Worm (Caenorhabditis elegans) whole organism, young adult: ENCODE data around the gene abu-1.

Experiments
- F10E7.11 ChIP-seq: sonication (generic microtip); optimal IDR thresholded peaks from 2 replicates; lab custom pipeline; 2017; ENCODE audit warnings: mild to moderate bottlenecking, missing genetic modification characterization, moderate library complexity, missing compliant biosample characterization
- T26A5.8 ChIP-seq: sonication (generic microtip); optimal IDR thresholded peaks from 2 replicates; lab custom pipeline; 2016; ENCODE audit warnings: missing genetic modification characterization, missing compliant biosample characterization
- chd-7 ChIP-seq: sonication (generic microtip); optimal IDR thresholded peaks from 2 replicates; lab custom pipeline; 2016; ENCODE audit warnings: mild to moderate bottlenecking, missing genetic modification characterization, moderate library complexity, missing compliant biosample characterization
- madf-8 ChIP-seq: fragments of 200-800 bp; sonication (Bioruptor generic); conservative IDR thresholded peaks from 2 replicates; pipeline ENCODE4 v1.3.6; 2022; ENCODE audit warnings: missing genetic modification reagents, missing genetic modification characterization, missing compliant biosample characterization
- nhr-27 ChIP-seq: fragments of 200-800 bp; sonication (Bioruptor generic); optimal IDR thresholded peaks from 2 replicates; lab custom pipeline; 2018; ENCODE audit warnings: mild to moderate bottlenecking, missing genetic modification characterization, moderate library complexity, missing compliant biosample characterization
- somi-1 ChIP-seq: fragments of 200-800 bp; sonication (Bioruptor generic); optimal IDR thresholded peaks from 2 replicates; lab custom pipeline; 2018; ENCODE audit warnings: mild to moderate bottlenecking, missing genetic modification characterization, missing compliant biosample characterization
- ztf-18 ChIP-seq: sonication (generic microtip); optimal IDR thresholded peaks from 2 replicates; lab custom pipeline; 2016; ENCODE audit warnings: missing genotype, mild to moderate bottlenecking, missing genetic modification characterization, missing compliant biosample characterization

ce11 chrV:10423511-10423910, 41.9 kb upstream of the abu-1 start:
- TF ChIP-seq somi-1: no peak
- TF ChIP-seq F10E7.11 (tag; lab: Kevin White, UChicago): no peak
- no peak for TF ChIP-seq T26A5.8 (tag; lab: Kevin White, UChicago)
- TF ChIP-seq ztf-18 (tag; lab: Kevin White, UChicago): no peak
- no peak for TF ChIP-seq chd-7 (tag; lab: Kevin White, UChicago)
- TF ChIP-seq nhr-27 (tag; lab: Kevin White, UChicago): no peak
- no peak for TF ChIP-seq madf-8 (GFP tag; lab: Robert Waterston, UW)
